Worm (Caenorhabditis elegans): Measurements from ENCODE around the gene Y77E11A.8.

Gene Y77E11A.8

ce11 chrIV:1407507-1407906 is 17.4 kb downstream of the Y77E11A.8 start:
- TF ChIP-seq dao-5 (tag; optimal IDR thresholded peaks at IDR 0.05) = no peak

- no peak for TF ChIP-seq dao-5 (tag; optimal IDR thresholded peaks at IDR 0.05)
- TF ChIP-seq W03F9.2 (tag; optimal IDR thresholded peaks at IDR 0.05) = no peak
- TF ChIP-seq him-1 (tag; optimal IDR thresholded peaks at IDR 0.05) = no peak
These were observed 17.8 kb downstream of the Y77E11A.8 start for ce11 chrIV:1407049-1407448.

DNA sequence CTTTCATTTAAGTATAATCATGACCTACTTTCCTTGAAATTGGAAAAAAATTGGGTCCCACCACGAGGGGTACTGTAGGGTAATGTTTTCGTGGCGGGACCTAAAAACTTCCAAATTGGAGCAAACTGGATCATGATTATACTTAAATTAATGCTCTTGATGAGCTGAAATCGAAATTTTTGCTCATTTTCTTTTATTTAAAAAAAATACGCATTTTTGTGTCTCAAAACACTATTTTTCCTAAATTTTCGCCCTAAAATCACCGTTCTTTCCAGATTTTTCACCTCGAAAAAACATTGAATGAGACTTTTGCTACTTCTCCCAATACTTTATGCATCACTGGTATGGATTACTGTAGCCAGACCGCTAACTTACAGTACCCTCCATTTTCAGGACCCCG is 18.6 kb downstream of the Y77E11A.8 start, which contains the start of gene spp-31:
spp-31 (plus strand) TSS at position 301 of the 400 bp plus-strand sequence.
- no peak for TF ChIP-seq him-1 (tag; optimal IDR thresholded peaks at IDR 0.05)
- no peak for TF ChIP-seq W03F9.2 (tag; optimal IDR thresholded peaks at IDR 0.05)
- no peak for TF ChIP-seq dao-5 (tag; optimal IDR thresholded peaks at IDR 0.05)

DNA sequence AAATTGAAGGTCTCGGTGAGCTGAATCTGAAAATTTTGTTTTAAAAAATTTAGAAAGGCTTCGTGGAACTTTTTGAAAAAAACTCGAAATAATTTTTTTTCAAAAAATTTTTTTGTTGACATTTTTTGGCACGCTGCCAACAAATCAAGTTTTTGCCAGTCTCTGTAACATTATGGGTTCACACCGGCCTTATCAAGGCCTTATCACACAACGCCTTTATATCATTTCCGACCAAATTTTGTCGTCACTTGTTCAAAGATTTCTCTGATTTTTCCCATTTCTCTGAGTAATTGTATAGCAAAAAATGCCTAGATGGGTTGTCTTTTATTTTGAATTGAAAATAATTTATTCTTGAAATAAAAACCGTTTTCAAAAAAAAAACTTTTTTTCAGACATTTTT is 19.1 kb downstream of the Y77E11A.8 start:
- no peak for TF ChIP-seq him-1 (tag; optimal IDR thresholded peaks at IDR 0.05)
- TF ChIP-seq dao-5 (tag; optimal IDR thresholded peaks at IDR 0.05) = no peak
- TF ChIP-seq W03F9.2 (tag; optimal IDR thresholded peaks at IDR 0.05) = no peak

ce11 chrIV:1403960-1404359 is 20.9 kb downstream of the Y77E11A.8 start:
- no peak for TF ChIP-seq him-1 (tag; optimal IDR thresholded peaks at IDR 0.05)
- no peak for TF ChIP-seq W03F9.2 (tag; optimal IDR thresholded peaks at IDR 0.05)
- no peak for TF ChIP-seq dao-5 (tag; optimal IDR thresholded peaks at IDR 0.05)

- TF ChIP-seq W03F9.2 (tag; optimal IDR thresholded peaks at IDR 0.05) (no peak), him-1 (tag; optimal IDR thresholded peaks at IDR 0.05) (no peak), dao-5 (tag; optimal IDR thresholded peaks at IDR 0.05) (no peak)
These were observed 24.8 kb downstream of the Y77E11A.8 start for ce11 chrIV:1400016-1400415.

ce11 chrIV:1397895-1398294 is 27.0 kb downstream of the Y77E11A.8 start:
- TF ChIP-seq dao-5 (tag; optimal IDR thresholded peaks at IDR 0.05) (no peak), W03F9.2 (tag; optimal IDR thresholded peaks at IDR 0.05) (no peak), him-1 (tag; optimal IDR thresholded peaks at IDR 0.05) (no peak)

DNA sequence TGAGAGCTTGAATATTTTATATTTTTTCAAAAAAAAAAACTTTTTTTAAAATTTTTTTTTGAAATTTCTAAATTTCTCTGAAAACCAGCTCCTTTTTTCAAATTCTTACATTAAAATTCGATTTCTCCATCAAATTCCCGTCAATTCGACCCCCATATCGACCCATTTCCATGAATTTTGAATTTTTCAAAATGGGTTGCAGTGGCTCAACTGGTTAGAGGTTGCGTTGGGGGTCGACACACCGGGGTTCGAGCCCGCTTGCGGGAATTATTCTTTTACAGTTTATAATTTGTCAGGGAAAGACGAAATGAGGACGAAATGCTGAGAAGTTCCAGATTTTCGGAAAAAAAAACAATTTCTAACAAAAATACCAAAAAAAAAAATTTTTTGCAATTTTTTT is 30.8 kb downstream of the Y77E11A.8 start:
- no peak for TF ChIP-seq W03F9.2 (tag; optimal IDR thresholded peaks at IDR 0.05)
- no peak for TF ChIP-seq dao-5 (tag; optimal IDR thresholded peaks at IDR 0.05)
- no peak for TF ChIP-seq him-1 (tag; optimal IDR thresholded peaks at IDR 0.05)

DNA sequence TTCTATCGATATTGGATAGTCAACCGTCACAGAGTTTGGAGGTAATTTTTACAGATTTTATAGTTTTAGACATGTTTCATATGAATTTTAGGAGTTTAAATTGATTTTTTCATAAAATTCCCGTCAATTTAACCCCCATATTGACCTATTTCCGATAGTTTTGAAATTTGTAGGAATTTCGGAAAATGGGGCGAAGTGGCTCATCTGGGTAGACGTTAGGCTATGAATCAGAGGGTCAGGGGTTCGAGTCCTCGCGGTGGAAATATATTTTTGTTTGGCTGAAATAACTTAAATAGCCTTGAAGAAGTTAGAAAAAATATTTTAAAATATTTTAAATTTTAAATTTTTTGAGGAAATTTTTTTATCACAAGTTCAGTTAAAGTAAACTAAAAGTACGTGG is 33.4 kb downstream of the Y77E11A.8 start:
- TF ChIP-seq W03F9.2 (tag; optimal IDR thresholded peaks at IDR 0.05) (no peak), him-1 (tag; optimal IDR thresholded peaks at IDR 0.05) (no peak), dao-5 (tag; optimal IDR thresholded peaks at IDR 0.05) (no peak)

- TF ChIP-seq W03F9.2 (tag; optimal IDR thresholded peaks at IDR 0.05) = no peak
- no peak for TF ChIP-seq dao-5 (tag; optimal IDR thresholded peaks at IDR 0.05)
- no peak for TF ChIP-seq him-1 (tag; optimal IDR thresholded peaks at IDR 0.05)
These were observed 34.8 kb downstream of the Y77E11A.8 start for ce11 chrIV:1390102-1390501.

- TF ChIP-seq dao-5 (tag; optimal IDR thresholded peaks at IDR 0.05) (no peak), him-1 (tag; optimal IDR thresholded peaks at IDR 0.05) (no peak), W03F9.2 (tag; optimal IDR thresholded peaks at IDR 0.05) (no peak)
These were observed 35.3 kb downstream of the Y77E11A.8 start for ce11 chrIV:1389599-1389998.

DNA sequence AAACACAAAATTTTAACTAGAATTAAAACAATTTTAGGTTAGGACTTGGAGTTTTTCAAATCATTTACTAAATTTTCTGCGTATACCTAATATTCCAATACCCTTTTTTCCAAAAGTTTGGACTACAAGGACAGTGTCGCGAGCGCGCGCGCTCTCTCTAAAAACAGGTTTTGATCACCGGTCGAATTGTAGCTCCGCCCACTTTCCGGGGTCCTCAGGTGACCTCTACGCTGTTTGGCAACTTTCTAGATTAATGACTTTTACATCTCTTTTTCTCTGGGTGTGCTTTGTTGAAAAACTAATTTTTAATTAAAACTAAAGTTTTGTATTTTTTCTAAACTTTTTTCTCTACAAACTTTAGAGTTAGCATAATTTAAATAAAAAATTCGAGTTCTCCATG is 35.8 kb downstream of the Y77E11A.8 start:
- TF ChIP-seq him-1 (tag; optimal IDR thresholded peaks at IDR 0.05) (no peak), W03F9.2 (tag; optimal IDR thresholded peaks at IDR 0.05) (no peak), dao-5 (tag; optimal IDR thresholded peaks at IDR 0.05) (no peak)

DNA sequence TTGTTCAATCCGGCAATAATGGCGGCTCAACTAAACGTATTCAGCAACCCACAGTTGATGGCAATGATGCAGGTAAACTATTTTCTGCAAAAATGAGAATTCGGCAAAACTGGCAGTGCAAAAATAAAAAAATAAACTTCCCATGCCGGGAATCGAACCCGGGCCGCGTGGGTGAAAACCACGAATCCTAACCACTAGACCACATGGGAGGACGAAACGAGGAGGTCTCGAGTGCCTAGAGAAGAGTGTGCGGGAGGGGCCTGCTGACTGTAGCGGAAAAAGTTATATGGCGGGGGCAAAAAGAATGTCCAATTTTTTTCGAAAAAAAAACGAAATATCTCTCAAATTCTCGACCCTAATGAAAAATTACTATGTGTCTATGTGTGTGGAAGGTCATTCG is 36.8 kb downstream of the Y77E11A.8 start:
- TF ChIP-seq W03F9.2 (tag; optimal IDR thresholded peaks at IDR 0.05) (no peak), him-1 (tag; optimal IDR thresholded peaks at IDR 0.05) (no peak), dao-5 (tag; optimal IDR thresholded peaks at IDR 0.05) (peak; percentile 0)

DNA sequence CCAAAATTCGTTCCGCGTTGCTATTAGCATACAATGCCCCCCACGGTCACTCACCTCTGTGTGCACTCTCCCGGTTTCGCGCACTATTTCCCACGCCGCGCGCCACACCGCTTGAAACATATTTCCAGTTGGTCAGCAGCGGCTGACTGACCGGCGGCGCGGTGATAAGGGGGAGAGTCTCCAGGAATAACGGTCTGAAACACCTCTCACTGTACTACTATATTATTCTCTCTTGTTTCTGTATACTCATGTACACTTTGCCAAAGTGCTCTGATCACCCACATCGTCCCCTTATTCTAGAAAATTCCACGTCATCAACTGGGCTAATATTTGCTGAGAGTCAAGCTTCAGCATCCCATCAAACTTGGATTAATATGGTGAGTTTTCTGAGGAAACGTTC is 38.9 kb downstream of the Y77E11A.8 start, which contains the start of gene nhr-41:
nhr-41 (plus strand) TSS at position 301 of the 400 bp plus-strand sequence.
- no peak for TF ChIP-seq dao-5 (tag; optimal IDR thresholded peaks at IDR 0.05)
- TF ChIP-seq him-1 (tag; optimal IDR thresholded peaks at IDR 0.05) = no peak
- TF ChIP-seq W03F9.2 (tag; optimal IDR thresholded peaks at IDR 0.05) = no peak

DNA sequence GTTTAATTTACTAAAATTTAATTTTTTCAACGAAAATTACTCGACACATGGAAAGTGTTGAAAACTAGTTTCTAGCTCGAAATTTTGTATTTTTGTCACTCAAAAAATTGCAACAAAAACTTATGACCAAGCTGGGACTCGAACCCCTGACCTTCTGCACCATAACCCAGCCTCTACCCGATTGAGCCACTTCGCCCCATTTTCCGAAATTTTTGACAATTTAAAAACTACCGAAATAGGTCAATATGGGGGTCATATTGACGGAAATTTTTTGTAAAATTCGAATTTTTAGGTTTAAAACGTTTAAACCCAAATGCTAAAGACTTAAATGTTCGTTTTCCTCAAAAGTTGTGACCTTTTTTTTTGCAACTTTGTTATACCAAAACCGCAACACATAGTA is 39.4 kb downstream of the Y77E11A.8 start:
- TF ChIP-seq W03F9.2 (tag; optimal IDR thresholded peaks at IDR 0.05) (no peak), him-1 (tag; optimal IDR thresholded peaks at IDR 0.05) (no peak), dao-5 (tag; optimal IDR thresholded peaks at IDR 0.05) (no peak)
